Fruit fly (Drosophila melanogaster): ENCODE data around the gene Nmd3.

Gene Nmd3

DNA sequence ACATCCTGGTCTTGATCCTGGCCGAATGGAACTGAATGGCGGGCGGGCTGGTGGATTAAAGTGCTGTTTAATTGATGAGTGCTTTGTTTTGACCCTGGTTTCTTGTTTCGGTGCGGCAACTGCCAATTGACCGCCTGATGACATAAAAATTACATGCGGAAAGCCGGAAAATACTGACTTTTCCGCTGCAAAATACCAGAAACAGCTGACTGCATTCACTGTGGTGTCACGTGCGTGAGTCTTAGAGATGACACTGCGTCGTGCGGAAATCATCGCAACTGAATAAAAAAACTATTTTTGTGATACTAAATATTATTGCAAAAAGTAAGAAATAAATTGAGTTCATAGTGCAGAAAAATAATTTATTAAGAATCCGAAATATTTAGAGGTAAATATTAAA lies 35.0 kb downstream of the Nmd3 start, which contains the start of gene bcn92 (continued):
- TF ChIP-seq CG9727 (GFP tag; optimal IDR thresholded peaks at IDR 0.05) (peak; percentile 27), trem (tag; optimal IDR thresholded peaks at IDR 0.05) (peak; percentile 32), vnd (GFP tag; IDR thresholded peaks at IDR 0.05; ENCODE audit: partially characterized antibody) (peak; percentile 93), Atf6 (GFP tag; IDR thresholded peaks at IDR 0.05) (0 out of 2 replicates have a peak, but pooled peaks have one; percentile 23), H2.0 (GFP tag; IDR thresholded peaks at IDR 0.05) (no peak), pita (GFP tag; optimal IDR thresholded peaks at IDR 0.05) (no peak), C15 (GFP tag; IDR thresholded peaks at IDR 0.05) (no peak), fd64A (GFP tag; optimal IDR thresholded peaks at IDR 0.05) (no peak), Fer3 (tag; optimal IDR thresholded peaks at IDR 0.05) (peak; percentile 22), Dek (tag; optimal IDR thresholded peaks at IDR 0.05) (peak; percentile 16), Antp (GFP tag; optimal IDR thresholded peaks at IDR 0.05) (peak; percentile 41), CG4424 (GFP tag; optimal IDR thresholded peaks at IDR 0.05) (peak; percentile 40), Oli (tag; optimal IDR thresholded peaks at IDR 0.05) (no peak), CG14965 (GFP tag; optimal IDR thresholded peaks at IDR 0.05; ENCODE audit: borderline replicate concordance) (no peak), Hey (tag; optimal IDR thresholded peaks at IDR 0.05) (no peak), disco-r (GFP tag; optimal IDR thresholded peaks at IDR 0.05) (no peak), CG1792 (GFP tag; optimal IDR thresholded peaks at IDR 0.05) (peak; percentile 43), CG3065 (GFP tag; optimal IDR thresholded peaks at IDR 0.05) (no peak), jing (GFP tag; optimal IDR thresholded peaks at IDR 0.05) (no peak), Deaf1 (tag; optimal IDR thresholded peaks at IDR 0.05) (no peak), Nf-YB (GFP tag; optimal IDR thresholded peaks at IDR 0.05) (peak; percentile 8), stc (GFP tag; IDR thresholded peaks at IDR 0.05) (0 out of 2 replicates have a peak, but pooled peaks have one; percentile 9), ash1 (GFP tag; optimal IDR thresholded peaks at IDR 0.05) (no peak), Mrtf (GFP tag; IDR thresholded peaks at IDR 0.05) (no peak), Mad (GFP tag; optimal IDR thresholded peaks at IDR 0.05) (peak; percentile 39), sens-2 (GFP tag; IDR thresholded peaks at IDR 0.05) (no peak), chn (GFP tag; optimal IDR thresholded peaks at IDR 0.05) (peak; percentile 39), CG33213 (GFP tag; optimal IDR thresholded peaks at IDR 0.05) (peak; percentile 11), chif (GFP tag; optimal IDR thresholded peaks at IDR 0.05) (peak; percentile 12 to 35), Lim3 (GFP tag; IDR thresholded peaks at IDR 0.05) (no peak), CG9437 (GFP tag; optimal IDR thresholded peaks at IDR 0.05) (no peak), CG2678 (tag; optimal IDR thresholded peaks at IDR 0.05) (peak; percentile 42), sob (GFP tag; IDR thresholded peaks at IDR 0.05) (peak; percentile 57), nmo (GFP tag; optimal IDR thresholded peaks at IDR 0.05) (peak; percentile 54), Mes4 (GFP tag; optimal IDR thresholded peaks at IDR 0.05) (no peak), zen (tag; optimal IDR thresholded peaks at IDR 0.05) (peak; percentile 3), cg (GFP tag; optimal IDR thresholded peaks at IDR 0.05) (no peak), bab2 (GFP tag; optimal IDR thresholded peaks at IDR 0.05) (peak; percentile 33), Sin3A (optimal IDR thresholded peaks at IDR 0.05) (peak; percentile 30), CG4617 (GFP tag; optimal IDR thresholded peaks at IDR 0.05; ENCODE audit: borderline replicate concordance) (peak; percentile 24), CG5180 (GFP tag; optimal IDR thresholded peaks at IDR 0.05) (no peak)

- TF ChIP-seq CG10543 (GFP tag; optimal IDR thresholded peaks at IDR 0.05): no peak
- TF ChIP-seq CG11456 (GFP tag; IDR thresholded peaks at IDR 0.05): no peak
- no peak for TF ChIP-seq lab (GFP tag; optimal IDR thresholded peaks at IDR 0.05)
- no peak for TF ChIP-seq ewg (GFP tag; optimal IDR thresholded peaks at IDR 0.05)
- no peak for TF ChIP-seq CG8281 (tag; optimal IDR thresholded peaks at IDR 0.05)
- no peak for TF ChIP-seq sim (GFP tag; IDR thresholded peaks at IDR 0.05)
- no peak for TF ChIP-seq CG7357 (GFP tag; IDR thresholded peaks at IDR 0.05)
- TF ChIP-seq CG6175 (GFP tag; IDR thresholded peaks at IDR 0.05): no peak
- TF ChIP-seq Stat92E (GFP tag; optimal IDR thresholded peaks at IDR 0.05): no peak
- no peak for TF ChIP-seq CG6813 (GFP tag; optimal IDR thresholded peaks at IDR 0.05)
Observed at dm6 chrX:2148671-2149070, 35.8 kb downstream of the Nmd3 start.

Data from whole organism, embryonic.